Worm (Caenorhabditis elegans): Measurements from ENCODE around the gene F26G1.11.

The F26G1.11 gene

ce11 chrII:4775802-4776201 lies 1.1 kb upstream of the F26G1.11 start (continued):
- TF ChIP-seq snpc-4 (GFP tag; optimal IDR thresholded peaks at IDR 0.05): no peak
- no peak for TF ChIP-seq snpc-4 (tag; optimal IDR thresholded peaks at IDR 0.05)
- no peak for TF ChIP-seq mcd-1 (GFP tag; IDR thresholded peaks at IDR 0.05)
- no peak for TF ChIP-seq T26A5.8 (tag; optimal IDR thresholded peaks at IDR 0.05)
- TF ChIP-seq ceh-100 (GFP tag; IDR thresholded peaks at IDR 0.05): no peak
- no peak for TF ChIP-seq nfyb-1 (GFP tag; IDR thresholded peaks at IDR 0.05)
- TF ChIP-seq him-1 (tag; optimal IDR thresholded peaks at IDR 0.05): no peak

DNA sequence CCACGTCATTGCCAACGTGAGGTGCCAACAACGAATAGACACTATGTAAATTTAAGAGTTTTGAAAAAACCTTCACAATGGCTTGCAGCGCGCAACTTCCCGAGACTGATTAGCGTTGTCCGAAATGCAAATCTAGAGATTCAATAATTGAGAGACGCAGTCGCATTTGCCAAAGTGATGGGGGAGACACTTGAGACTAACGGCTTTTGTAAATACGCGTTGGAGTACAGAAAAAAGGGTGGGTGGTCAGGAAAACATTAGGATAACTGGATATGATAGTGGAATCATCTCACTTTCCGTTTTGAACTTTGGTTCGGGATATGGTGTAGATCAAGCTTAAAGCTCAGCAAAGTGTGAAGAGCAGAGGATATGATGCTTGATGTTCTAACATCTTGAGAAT lies 2.8 kb downstream of the F26G1.11 start:
- TF ChIP-seq nhr-120 (GFP tag; IDR thresholded peaks at IDR 0.05) (no peak), xnd-1 (tag; optimal IDR thresholded peaks at IDR 0.05) (no peak)

ce11 chrII:4784436-4784835 lies 7.5 kb downstream of the F26G1.11 start, which contains the start of gene nep-12:
Gene nep-12, minus strand, starts transcription at chrII:4784536.
- TF ChIP-seq dpl-1 (GFP tag; optimal IDR thresholded peaks at IDR 0.05): no peak
- TF ChIP-seq unc-130 (GFP tag; optimal IDR thresholded peaks at IDR 0.05): no peak

- TF ChIP-seq let-607 (tag; optimal IDR thresholded peaks at IDR 0.05) (no peak), let-526 (GFP tag; IDR thresholded peaks at IDR 0.05) (no peak), ets-4 (GFP tag; optimal IDR thresholded peaks at IDR 0.05) (no peak), athp-1 (tag; optimal IDR thresholded peaks at IDR 0.05) (no peak), efl-1 (GFP tag; optimal IDR thresholded peaks at IDR 0.05) (no peak), F57A8.1 (GFP tag; optimal IDR thresholded peaks at IDR 0.05) (no peak), nhr-27 (tag; optimal IDR thresholded peaks at IDR 0.05) (no peak), dpl-1 (GFP tag; optimal IDR thresholded peaks at IDR 0.05) (no peak), dox-1 (GFP tag; IDR thresholded peaks at IDR 0.05) (no peak), gei-17 (GFP tag; optimal IDR thresholded peaks at IDR 0.05) (no peak), ceh-27 (GFP tag; optimal IDR thresholded peaks at IDR 0.05) (no peak), F22D6.2 (tag; optimal IDR thresholded peaks at IDR 0.05) (no peak)
These were observed 9.2 kb downstream of the F26G1.11 start, which contains the start of gene msp-3 for ce11 chrII:4786181-4786580. Gene msp-3, minus strand, starts transcription at chrII:4786281.

- TF ChIP-seq somi-1 (GFP tag; optimal IDR thresholded peaks at IDR 0.05) (no peak), ztf-26 (tag; optimal IDR thresholded peaks at IDR 0.05) (no peak), snpc-4 (GFP tag; optimal IDR thresholded peaks at IDR 0.05) (no peak), snpc-4 (tag; optimal IDR thresholded peaks at IDR 0.05) (no peak), aptf-3 (GFP tag; IDR thresholded peaks at IDR 0.05) (no peak), snpc-1.1 (tag; optimal IDR thresholded peaks at IDR 0.05; ENCODE audit: insufficient read depth) (no peak), cebp-2 (GFP tag; IDR thresholded peaks at IDR 0.05) (no peak), hlh-12 (tag; optimal IDR thresholded peaks at IDR 0.05) (no peak), F10E7.11 (tag; optimal IDR thresholded peaks at IDR 0.05) (no peak), rcor-1 (GFP tag; IDR thresholded peaks at IDR 0.05) (no peak), B0019.2 (GFP tag; conservative IDR thresholded peaks at IDR 0.05) (no peak), T07F8.4 (tag; optimal IDR thresholded peaks at IDR 0.05) (no peak), madf-3 (GFP tag; IDR thresholded peaks at IDR 0.05) (no peak), pha-4 (tag; optimal IDR thresholded peaks at IDR 0.05) (no peak), unc-130 (GFP tag; optimal IDR thresholded peaks at IDR 0.05) (no peak)
These were observed 13.0 kb downstream of the F26G1.11 start, which contains the start of gene F26G1.15 for ce11 chrII:4789835-4790343. Gene F26G1.15, plus strand, starts transcription at chrII:4790293.

Data from whole organism, young adult.